Worm (Caenorhabditis elegans) whole organism, early embryonic: ENCODE measurements around the gene R12A1.3.

Experiments used
- B0310.2 ChIP-seq: sonication (generic microtip); optimal IDR thresholded peaks from 2 replicates; lab custom pipeline; 2016; ENCODE audit warnings: mild to moderate bottlenecking, missing genetic modification characterization, missing compliant biosample characterization
- F13C5.2 ChIP-seq: sonication (generic microtip); optimal IDR thresholded peaks from 2 replicates; lab custom pipeline; 2017; ENCODE audit warnings: mild to moderate bottlenecking, missing genetic modification characterization, inconsistent platforms, missing compliant biosample characterization
- aly-1 ChIP-seq: sonication (generic microtip); optimal IDR thresholded peaks from 2 replicates; lab custom pipeline; 2016; ENCODE audit warnings: missing genetic modification characterization, missing compliant biosample characterization
- ama-1 ChIP-seq: fragments of 150-350 bp; optimal IDR thresholded peaks from 2 replicates; lab custom pipeline; 2014
- ceh-13 ChIP-seq: fragments of 200-800 bp; sonication (Bioruptor generic); optimal IDR thresholded peaks from 2 replicates; lab custom pipeline; 2018; ENCODE audit warnings: mild to moderate bottlenecking, missing genetic modification characterization, missing compliant biosample characterization
- ceh-36 ChIP-seq: sonication (generic microtip); optimal IDR thresholded peaks from 2 replicates; lab custom pipeline; 2016; ENCODE audit warnings: missing genetic modification characterization, inconsistent platforms, missing compliant biosample characterization
- ets-7 ChIP-seq: sonication (generic microtip); optimal IDR thresholded peaks from 2 replicates; lab custom pipeline; 2016; ENCODE audit warnings: missing genotype, missing genetic modification characterization, missing compliant biosample characterization
- flt-1 ChIP-seq: fragments of 200-800 bp; sonication (Bioruptor generic); IDR thresholded peaks from 2 replicates; pipeline ENCODE4 v1.3.6; 2022; ENCODE audit warnings: missing genetic modification characterization, missing compliant biosample characterization
- hmbx-1 ChIP-seq: sonication (generic microtip); optimal IDR thresholded peaks from 2 replicates; lab custom pipeline; 2016; ENCODE audit warnings: mild to moderate bottlenecking, missing genetic modification characterization, missing compliant biosample characterization
- hmg-4 ChIP-seq: fragments of 200-800 bp; sonication (Bioruptor generic); optimal IDR thresholded peaks from 2 replicates; lab custom pipeline; 2018; ENCODE audit warnings: mild to moderate bottlenecking, missing genetic modification characterization, missing compliant biosample characterization
- hnd-1 ChIP-seq: sonication (generic microtip); optimal IDR thresholded peaks from 2 replicates; lab custom pipeline; 2016; ENCODE audit warnings: missing genetic modification characterization, missing compliant biosample characterization
- pes-1 ChIP-seq: fragments of 200-800 bp; sonication (Bioruptor generic); IDR thresholded peaks from 2 replicates; pipeline ENCODE4 v1.3.6; 2022; ENCODE audit warnings: missing genetic modification reagents, missing genetic modification characterization, missing compliant biosample characterization
- scrt-1 ChIP-seq: fragments of 200-800 bp; sonication (Bioruptor generic); IDR thresholded peaks from 2 replicates; pipeline ENCODE4 v1.3.6; 2022; ENCODE audit warnings: missing genetic modification characterization, missing compliant biosample characterization
- sea-1 ChIP-seq: fragments of 200-800 bp; sonication (Bioruptor generic); conservative IDR thresholded peaks from 2 replicates; pipeline ENCODE4 v1.3.6; 2022; ENCODE audit warnings: missing genetic modification characterization, missing compliant biosample characterization
- tbx-11 ChIP-seq: fragments of 200-800 bp; sonication (Bioruptor generic); IDR thresholded peaks from 2 replicates; pipeline ENCODE4 v1.3.6; 2022; ENCODE audit warnings: missing genetic modification characterization, missing compliant biosample characterization
- tbx-37 ChIP-seq: fragments of 200-800 bp; sonication (Bioruptor generic); conservative IDR thresholded peaks from 2 replicates; pipeline ENCODE4 v1.3.6; 2022; ENCODE audit warnings: missing genetic modification reagents, missing genetic modification characterization, missing compliant biosample characterization
- tra-4 ChIP-seq: sonication (generic microtip); optimal IDR thresholded peaks from 2 replicates; lab custom pipeline; 2017; ENCODE audit warnings: missing genetic modification characterization, missing compliant biosample characterization

The R12A1.3 gene

DNA sequence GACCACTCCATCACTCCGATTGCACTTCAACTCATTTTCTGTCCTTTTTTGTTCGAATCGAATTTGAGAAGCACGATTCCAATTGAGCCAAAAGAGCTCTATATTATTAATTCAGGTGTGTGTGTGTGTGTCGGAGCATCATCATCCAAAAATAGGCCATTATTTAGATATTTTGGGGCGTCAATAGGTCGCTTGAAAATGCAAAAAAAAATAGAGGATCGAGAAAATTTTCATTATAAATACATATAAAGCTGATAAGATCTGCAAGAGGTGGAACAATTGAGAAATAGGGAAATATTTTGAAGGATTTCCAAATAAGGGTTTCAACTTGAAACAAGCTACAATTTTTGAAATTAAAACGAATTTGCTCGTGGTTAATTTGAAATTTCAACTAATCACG is 32.7 kb downstream of the R12A1.3 start, which contains the start of gene Y75B7AR.1:
Gene Y75B7AR.1, minus strand, starts transcription at position 101 of the 400 bp plus-strand sequence.
- TF ChIP-seq F13C5.2 (no peak), pes-1 (no peak)

DNA sequence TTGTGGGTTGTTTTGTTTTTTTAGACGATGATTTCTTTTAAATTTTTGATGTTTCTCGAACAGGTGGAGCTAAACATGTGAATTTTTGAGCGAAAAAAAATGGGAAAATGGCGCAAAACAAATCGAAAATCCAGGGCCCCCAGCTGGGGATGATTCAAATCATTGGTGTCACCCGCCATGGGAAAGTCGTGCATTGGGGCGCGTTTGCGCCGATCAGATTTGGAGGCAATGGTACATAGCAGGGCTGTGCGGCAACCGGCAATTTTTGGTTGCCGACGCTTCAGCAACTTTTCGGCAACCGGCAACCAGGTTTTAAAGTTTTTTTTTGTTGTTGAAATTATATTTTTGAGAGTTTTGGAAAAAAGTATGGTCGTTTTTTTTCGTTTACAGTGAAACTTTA is 35.2 kb downstream of the R12A1.3 start:
- TF ChIP-seq ceh-13 (no peak), ceh-36 (tag; lab: Kevin White, UChicago) (no peak), pes-1 (no peak), ama-1 (lab: Kevin White, UChicago) (no peak), tbx-37 (GFP tag; lab: Robert Waterston, UW) (no peak), B0310.2 (no peak), hmbx-1 (tag; lab: Kevin White, UChicago) (no peak), tbx-11 (no peak), sea-1 (GFP tag; lab: Robert Waterston, UW) (no peak), scrt-1 (no peak), ets-7 (tag; lab: Kevin White, UChicago) (no peak)

DNA sequence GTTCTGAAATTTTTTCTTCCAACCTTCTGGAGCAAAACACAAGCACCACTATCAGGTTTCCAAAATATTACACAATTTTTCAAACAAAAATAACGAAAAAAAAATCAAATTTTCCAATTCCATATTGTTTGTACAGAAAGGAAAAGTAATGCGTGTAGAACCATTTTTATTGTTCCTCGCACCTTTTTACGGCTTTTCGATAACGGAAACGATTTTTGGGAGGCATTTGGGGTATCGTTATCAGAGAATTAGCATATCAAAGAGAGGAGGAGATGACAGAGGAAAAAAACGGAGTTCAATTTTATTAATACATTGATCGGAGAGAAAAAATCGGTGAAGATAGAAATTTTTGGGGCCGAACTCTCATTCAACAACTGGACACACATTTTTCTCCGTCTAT is 35.8 kb downstream of the R12A1.3 start:
- TF ChIP-seq hmbx-1 (tag; lab: Kevin White, UChicago), result no peak
- TF ChIP-seq ama-1 (lab: Kevin White, UChicago), result no peak
- no peak for TF ChIP-seq tbx-11
- TF ChIP-seq ceh-36 (tag; lab: Kevin White, UChicago), result no peak
- no peak for TF ChIP-seq ets-7 (tag; lab: Kevin White, UChicago)

DNA sequence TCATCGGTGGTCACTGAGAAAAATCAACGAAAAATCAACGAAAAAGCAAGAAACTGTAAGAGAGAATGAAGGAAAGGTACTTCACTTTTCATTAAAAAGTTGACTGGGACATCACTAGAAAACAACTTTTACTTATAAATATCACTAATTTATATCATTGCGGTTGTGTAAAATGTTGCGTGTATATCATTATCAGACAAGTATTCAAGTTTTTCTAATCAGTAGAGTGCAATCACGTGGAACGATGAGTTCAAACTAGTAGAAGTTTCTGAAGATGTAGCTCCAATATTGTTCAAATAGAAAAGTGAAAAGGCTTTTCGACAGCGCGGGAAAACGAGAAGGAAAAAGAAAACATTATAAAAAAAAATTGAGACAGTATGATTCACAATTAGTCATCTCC is 37.3 kb downstream of the R12A1.3 start:
- TF ChIP-seq ceh-13 (no peak), tbx-37 (GFP tag; lab: Robert Waterston, UW) (no peak), hnd-1 (tag; lab: Kevin White, UChicago) (no peak), ama-1 (lab: Kevin White, UChicago) (no peak), scrt-1 (no peak), B0310.2 (no peak), F13C5.2 (no peak), pes-1 (no peak), tbx-11 (no peak), tra-4 (no peak)

DNA sequence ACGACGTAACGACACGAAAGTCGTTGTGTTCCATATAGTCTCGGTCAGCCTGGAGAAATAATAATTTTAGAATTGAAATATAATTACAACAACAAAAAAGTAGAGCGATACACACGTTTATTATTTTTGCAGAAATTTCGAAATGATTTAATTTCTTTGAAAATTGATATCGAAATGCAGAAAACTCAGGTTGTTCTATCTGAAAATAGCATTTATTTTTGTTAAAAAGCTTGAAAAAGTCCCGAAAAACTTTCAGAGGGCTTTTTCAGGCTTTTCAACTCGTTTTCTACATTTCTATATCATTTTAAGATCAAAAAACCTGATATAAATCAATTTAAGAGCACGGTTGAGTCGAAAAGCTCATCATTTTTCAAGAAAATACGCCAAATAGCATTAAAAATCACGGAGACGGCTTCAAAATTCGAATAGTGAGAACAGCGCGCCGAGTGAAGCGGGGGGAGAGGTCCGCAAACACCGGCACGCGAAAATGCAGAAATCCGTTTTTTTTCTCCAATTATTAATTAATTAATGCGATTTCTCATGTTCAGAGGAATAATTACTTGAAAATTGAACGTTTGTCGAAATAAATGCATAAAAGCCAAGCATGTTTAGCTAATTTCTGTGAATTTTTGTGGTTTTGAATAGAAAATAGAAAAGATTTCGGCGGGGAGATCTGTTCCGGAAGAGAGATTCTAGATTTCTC is 42.2 kb downstream of the R12A1.3 start, which contains the start of gene rga-4:
Gene rga-4, minus strand, starts transcription at position 51 of the 703 bp plus-strand sequence.
- TF ChIP-seq ets-7 (tag; lab: Kevin White, UChicago), result no peak
- no peak for TF ChIP-seq hnd-1 (tag; lab: Kevin White, UChicago)
- TF ChIP-seq B0310.2, result no peak
- TF ChIP-seq scrt-1, result no peak
- no peak for TF ChIP-seq sea-1 (GFP tag; lab: Robert Waterston, UW)
- TF ChIP-seq ama-1 (lab: Kevin White, UChicago), result no peak
- no peak for TF ChIP-seq pes-1
- TF ChIP-seq aly-1 (tag; lab: Kevin White, UChicago), result no peak
- TF ChIP-seq tbx-11, result no peak
- no peak for TF ChIP-seq hmg-4 (GFP tag; lab: Kevin White, UChicago)
- TF ChIP-seq tra-4, result no peak
- no peak for TF ChIP-seq flt-1 (GFP tag; lab: Robert Waterston, UW)

DNA sequence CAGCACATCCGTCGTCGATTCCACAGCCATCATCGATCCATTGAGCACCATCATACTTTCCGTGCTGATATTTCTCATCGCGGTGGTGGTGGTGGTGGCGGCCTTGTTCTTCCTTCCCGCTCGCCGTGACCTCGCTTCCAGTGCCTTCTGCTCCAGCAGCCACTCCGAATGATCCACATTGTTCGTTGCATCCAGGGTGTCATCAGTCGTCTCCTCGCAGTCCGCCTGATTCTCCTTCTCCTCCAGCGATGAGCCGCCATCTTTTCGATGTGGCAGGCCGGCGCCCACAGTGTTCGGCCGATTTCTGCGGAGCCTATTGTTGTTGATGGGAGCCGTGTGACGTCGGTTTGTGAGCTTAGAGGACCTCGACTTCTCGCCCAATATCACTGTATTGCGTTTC is 47.6 kb downstream of the R12A1.3 start:
- no peak for TF ChIP-seq B0310.2
- TF ChIP-seq tbx-11, result no peak
- TF ChIP-seq aly-1 (tag; lab: Kevin White, UChicago), result no peak
- TF ChIP-seq hnd-1 (tag; lab: Kevin White, UChicago), result no peak
- no peak for TF ChIP-seq hmg-4 (GFP tag; lab: Kevin White, UChicago)
- no peak for TF ChIP-seq ceh-13
- no peak for TF ChIP-seq scrt-1
- TF ChIP-seq ceh-36 (tag; lab: Kevin White, UChicago), result no peak
- no peak for TF ChIP-seq tbx-37 (GFP tag; lab: Robert Waterston, UW)
- no peak for TF ChIP-seq F13C5.2
- TF ChIP-seq flt-1 (GFP tag; lab: Robert Waterston, UW), result no peak
- TF ChIP-seq ets-7 (tag; lab: Kevin White, UChicago), result no peak
- TF ChIP-seq sea-1 (GFP tag; lab: Robert Waterston, UW), result no peak

DNA sequence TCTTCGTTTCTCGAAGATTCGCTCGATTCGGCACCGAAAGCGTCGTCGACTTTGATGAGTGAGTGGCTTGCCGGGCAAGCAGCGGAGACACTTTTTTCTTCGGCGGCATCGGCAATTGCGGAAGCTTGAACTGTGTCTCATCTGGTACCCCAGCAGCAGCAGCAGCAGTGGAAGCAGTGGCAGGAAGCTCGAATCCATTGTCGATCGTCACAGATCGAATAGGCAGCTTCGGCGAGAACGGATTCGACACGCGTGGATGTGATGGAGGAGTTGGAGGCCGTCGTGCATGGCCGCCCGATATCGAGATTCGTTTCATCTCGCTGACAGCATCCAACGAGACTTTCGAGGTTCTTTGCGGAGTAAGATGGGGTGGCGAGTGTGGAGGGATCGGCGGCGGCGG is 50.6 kb downstream of the R12A1.3 start:
- TF ChIP-seq ceh-13 (no peak), aly-1 (tag; lab: Kevin White, UChicago) (no peak), sea-1 (GFP tag; lab: Robert Waterston, UW) (no peak), ets-7 (tag; lab: Kevin White, UChicago) (no peak), ceh-36 (tag; lab: Kevin White, UChicago) (no peak), hmbx-1 (tag; lab: Kevin White, UChicago) (no peak), tbx-37 (GFP tag; lab: Robert Waterston, UW) (no peak), scrt-1 (no peak), B0310.2 (no peak), ama-1 (lab: Kevin White, UChicago) (no peak), tbx-11 (no peak), hmg-4 (GFP tag; lab: Kevin White, UChicago) (no peak)
